Worm (Caenorhabditis elegans): Measurements from ENCODE around the gene C43F9.4.

The C43F9.4 gene

DNA sequence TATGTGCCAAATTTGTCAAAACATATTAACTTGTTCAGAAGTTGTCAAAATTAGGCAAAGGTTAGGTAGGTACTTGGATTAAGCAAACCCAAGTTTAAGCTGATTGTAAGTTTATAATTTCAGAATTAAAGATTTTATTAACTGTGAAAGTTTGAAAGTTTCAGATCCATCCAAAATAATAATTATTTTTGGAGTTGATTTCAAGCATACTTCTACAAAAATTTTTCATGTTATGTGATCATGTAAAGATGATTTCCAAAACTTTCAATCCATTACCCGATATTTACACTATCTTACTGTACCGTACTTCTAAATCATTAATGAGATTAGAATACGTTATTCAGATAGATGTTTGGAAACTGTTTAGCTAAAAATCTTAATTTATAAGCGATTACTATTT is 24.4 kb downstream of the C43F9.4 start:
- TF ChIP-seq nhr-28 (tag; optimal IDR thresholded peaks at IDR 0.05) (no peak), ztf-11 (tag; optimal IDR thresholded peaks at IDR 0.05) (no peak), nhr-12 (tag; optimal IDR thresholded peaks at IDR 0.05) (no peak), blmp-1 (tag; optimal IDR thresholded peaks at IDR 0.05) (no peak), lsy-2 (tag; optimal IDR thresholded peaks at IDR 0.05) (no peak), hlh-1 (tag; optimal IDR thresholded peaks at IDR 0.05) (no peak), sptf-1 (tag; optimal IDR thresholded peaks at IDR 0.05) (no peak), snpc-4 (tag; optimal IDR thresholded peaks at IDR 0.05) (no peak), mls-2 (tag; optimal IDR thresholded peaks at IDR 0.05) (no peak), drap-1 (GFP tag; optimal IDR thresholded peaks at IDR 0.05) (no peak), nhr-2 (tag; optimal IDR thresholded peaks at IDR 0.05) (no peak), ceh-83 (GFP tag; optimal IDR thresholded peaks at IDR 0.05) (no peak), sem-2 (GFP tag; optimal IDR thresholded peaks at IDR 0.05) (no peak), flh-1 (GFP tag; optimal IDR thresholded peaks at IDR 0.05) (no peak)

DNA sequence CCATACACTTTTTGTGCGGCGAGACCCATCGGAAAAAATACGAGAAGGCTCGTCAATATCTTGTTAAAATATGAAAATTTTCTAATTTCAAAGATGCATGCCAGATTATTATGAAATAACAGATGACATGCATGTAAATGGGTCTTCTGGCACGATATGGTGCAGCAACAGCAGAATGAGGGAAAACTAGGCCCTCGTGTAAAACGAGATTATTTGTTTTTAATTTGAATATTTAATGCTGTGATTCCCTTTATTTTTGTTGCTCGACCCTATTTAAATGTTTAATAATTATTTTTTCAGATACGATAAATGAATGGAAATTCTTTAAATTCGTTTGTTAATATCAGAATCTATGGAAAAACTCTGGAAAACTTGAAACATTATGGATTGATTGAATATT is 27.4 kb downstream of the C43F9.4 start, which contains the start of gene him-8:
TSS of gene him-8 (plus strand) at position 301 of the 400 bp plus-strand sequence.
- TF ChIP-seq blmp-1 (tag; optimal IDR thresholded peaks at IDR 0.05) (no peak), M03D4.4 (tag; optimal IDR thresholded peaks at IDR 0.05) (no peak), mab-5 (tag; optimal IDR thresholded peaks at IDR 0.05) (no peak)

DNA sequence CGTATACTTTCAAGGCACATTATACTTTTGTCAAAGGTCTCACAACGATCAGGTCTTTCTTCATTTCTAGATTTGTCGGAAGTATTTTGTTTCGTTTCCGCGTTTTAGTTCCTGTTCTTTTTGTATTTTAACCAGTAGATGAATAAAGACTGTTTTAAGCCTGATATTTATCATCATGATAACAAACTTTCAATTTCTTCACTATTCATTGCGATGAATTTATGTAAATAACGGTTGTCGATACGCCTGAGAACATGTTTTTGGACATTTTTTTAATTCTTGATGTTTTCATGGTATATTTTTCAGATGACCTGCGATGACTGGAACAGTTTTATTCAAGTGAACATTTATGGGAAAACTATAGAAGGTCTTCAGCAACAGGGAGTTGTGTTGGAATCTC is 30.6 kb downstream of the C43F9.4 start, which contains the start of gene zim-3:
TSS of gene zim-3 (plus strand) at position 301 of the 400 bp plus-strand sequence.
- TF ChIP-seq sem-2 (GFP tag; optimal IDR thresholded peaks at IDR 0.05) (no peak), ceh-43 (GFP tag; optimal IDR thresholded peaks at IDR 0.05) (no peak), lin-13 (tag; optimal IDR thresholded peaks at IDR 0.05) (no peak), M03D4.4 (tag; optimal IDR thresholded peaks at IDR 0.05) (no peak), lin-32 (GFP tag; optimal IDR thresholded peaks at IDR 0.05) (no peak), unc-120 (tag; optimal IDR thresholded peaks at IDR 0.05; ENCODE audit: poor library complexity, severe bottlenecking) (no peak), bed-3 (GFP tag; optimal IDR thresholded peaks at IDR 0.05) (no peak), ztf-11 (tag; optimal IDR thresholded peaks at IDR 0.05) (no peak), nhr-28 (tag; optimal IDR thresholded peaks at IDR 0.05) (no peak)

DNA sequence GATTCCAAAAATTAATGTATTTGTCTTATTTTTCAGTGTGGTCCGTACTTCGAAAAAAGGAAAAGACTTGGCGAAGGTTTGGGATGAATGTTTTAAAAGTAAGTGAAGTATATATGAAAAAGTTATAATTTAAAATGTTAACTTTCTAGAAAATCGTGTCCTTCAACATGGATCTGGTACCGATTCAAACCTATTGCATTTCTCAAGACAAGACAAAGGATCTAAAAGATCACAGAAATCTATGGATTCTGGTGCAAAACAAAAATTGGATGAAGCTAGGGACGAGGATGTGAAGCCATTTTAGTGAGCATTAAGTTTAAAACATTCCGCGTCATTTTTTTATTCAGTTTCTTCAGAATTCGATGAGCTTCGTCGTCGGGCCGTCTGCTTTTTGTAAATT is 34.0 kb downstream of the C43F9.4 start, which contains the start of gene zim-2:
TSS of gene zim-2 (plus strand) at position 301 of the 400 bp plus-strand sequence.
- TF ChIP-seq elt-1 (tag; optimal IDR thresholded peaks at IDR 0.05; ENCODE audit: borderline replicate concordance, insufficient read depth) = no peak
- no peak for TF ChIP-seq nhr-28 (tag; optimal IDR thresholded peaks at IDR 0.05)
- no peak for TF ChIP-seq cnd-1 (tag; optimal IDR thresholded peaks at IDR 0.05)

DNA sequence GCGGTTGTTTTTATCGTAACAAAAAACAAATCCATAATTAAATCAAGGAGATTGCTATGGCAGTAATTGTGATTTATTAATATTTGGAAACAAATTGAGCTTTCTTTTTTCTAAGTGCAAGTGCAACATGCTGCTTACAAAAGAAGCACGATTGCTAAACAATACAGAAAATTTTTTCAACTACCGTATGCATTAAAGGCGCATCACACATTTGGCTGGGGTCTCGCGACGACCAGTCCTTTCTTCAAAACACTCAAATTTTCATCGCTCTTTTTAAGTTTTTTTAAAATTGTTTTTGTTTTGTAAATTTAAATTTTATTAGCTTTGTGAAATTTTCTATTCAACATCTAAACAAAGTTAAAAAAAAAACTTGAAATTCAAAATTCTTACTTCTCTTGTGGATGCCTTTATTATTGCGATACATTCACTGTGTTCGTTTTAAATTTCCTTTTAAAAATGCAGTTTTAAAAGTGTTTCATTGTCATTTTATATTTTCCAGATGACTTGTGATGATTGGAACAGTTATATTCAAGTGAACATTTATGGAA is 42.3 kb downstream of the C43F9.4 start, which contains the start of gene zim-1:
TSS of gene zim-1 (plus strand) at position 498 of the 548 bp plus-strand sequence.
- TF ChIP-seq blmp-1 (tag; optimal IDR thresholded peaks at IDR 0.05) = no peak
- TF ChIP-seq mep-1 (tag; optimal IDR thresholded peaks at IDR 0.05) = no peak
- TF ChIP-seq ceh-83 (GFP tag; optimal IDR thresholded peaks at IDR 0.05) = no peak
- TF ChIP-seq lin-13 (tag; optimal IDR thresholded peaks at IDR 0.05) = no peak
- no peak for TF ChIP-seq sem-2 (GFP tag; optimal IDR thresholded peaks at IDR 0.05)
- no peak for TF ChIP-seq sptf-1 (tag; optimal IDR thresholded peaks at IDR 0.05)
- no peak for TF ChIP-seq unc-120 (tag; optimal IDR thresholded peaks at IDR 0.05; ENCODE audit: poor library complexity, severe bottlenecking)
- TF ChIP-seq ham-2 (GFP tag; optimal IDR thresholded peaks at IDR 0.05) = no peak
- TF ChIP-seq mls-2 (tag; optimal IDR thresholded peaks at IDR 0.05) = no peak
- TF ChIP-seq cnd-1 (tag; optimal IDR thresholded peaks at IDR 0.05) = no peak
- no peak for TF ChIP-seq elt-1 (tag; optimal IDR thresholded peaks at IDR 0.05; ENCODE audit: borderline replicate concordance, insufficient read depth)
- no peak for TF ChIP-seq nhr-2 (tag; optimal IDR thresholded peaks at IDR 0.05)
- no peak for TF ChIP-seq tbx-8 (GFP tag; optimal IDR thresholded peaks at IDR 0.05)
- no peak for TF ChIP-seq snpc-4 (tag; optimal IDR thresholded peaks at IDR 0.05)
- no peak for TF ChIP-seq zip-8 (tag; optimal IDR thresholded peaks at IDR 0.05)
- TF ChIP-seq nhr-237 (tag; optimal IDR thresholded peaks at IDR 0.05) = no peak
- TF ChIP-seq unc-39 (tag; optimal IDR thresholded peaks at IDR 0.05) = no peak
- no peak for TF ChIP-seq M03D4.4 (tag; optimal IDR thresholded peaks at IDR 0.05)
- TF ChIP-seq ceh-43 (GFP tag; optimal IDR thresholded peaks at IDR 0.05) = no peak

DNA sequence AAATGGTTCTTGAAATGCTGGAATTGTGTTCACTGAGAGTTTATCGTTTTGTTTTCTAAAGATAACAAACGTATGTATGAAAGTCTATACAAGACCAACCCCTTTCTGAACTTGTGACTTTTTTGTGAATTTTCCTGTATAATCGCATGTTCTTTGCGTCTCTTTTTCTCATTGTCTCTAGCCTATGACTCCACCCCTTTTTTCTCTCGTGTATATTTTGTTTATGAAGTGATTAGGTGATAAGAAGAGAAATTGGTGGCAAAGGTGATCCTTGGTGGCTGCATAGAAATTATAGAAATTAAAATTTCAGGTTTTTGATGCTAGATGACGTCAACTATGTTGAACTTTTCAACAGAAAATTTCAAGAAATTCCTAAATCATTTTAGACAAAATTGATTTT is 43.9 kb downstream of the C43F9.4 start, which contains the start of gene T07G12.5:
TSS of gene T07G12.5 (minus strand) at position 101 of the 400 bp plus-strand sequence.
- TF ChIP-seq blmp-1 (tag; optimal IDR thresholded peaks at IDR 0.05) (no peak), unc-39 (tag; optimal IDR thresholded peaks at IDR 0.05) (no peak), nhr-12 (tag; optimal IDR thresholded peaks at IDR 0.05) (no peak), snpc-4 (tag; optimal IDR thresholded peaks at IDR 0.05) (no peak), ceh-43 (GFP tag; optimal IDR thresholded peaks at IDR 0.05) (no peak), nhr-2 (tag; optimal IDR thresholded peaks at IDR 0.05) (no peak), ceh-39 (tag; optimal IDR thresholded peaks at IDR 0.05) (no peak), ham-2 (GFP tag; optimal IDR thresholded peaks at IDR 0.05) (no peak), ceh-83 (GFP tag; optimal IDR thresholded peaks at IDR 0.05) (no peak), mep-1 (tag; optimal IDR thresholded peaks at IDR 0.05) (no peak), tbx-8 (GFP tag; optimal IDR thresholded peaks at IDR 0.05) (no peak), drap-1 (GFP tag; optimal IDR thresholded peaks at IDR 0.05) (no peak), nhr-76 (tag; optimal IDR thresholded peaks at IDR 0.05) (no peak), cnd-1 (tag; optimal IDR thresholded peaks at IDR 0.05) (no peak), unc-120 (tag; optimal IDR thresholded peaks at IDR 0.05; ENCODE audit: poor library complexity, severe bottlenecking) (no peak)
